Worm (Caenorhabditis elegans): Measurements from ENCODE around the gene F47E1.2.

ce11 chrX:9081212-9081611 lies 23.8 kb downstream of the F47E1.2 start:
- TF ChIP-seq lin-13 (tag; optimal IDR thresholded peaks at IDR 0.05) (no peak), mls-2 (tag; optimal IDR thresholded peaks at IDR 0.05) (no peak), mep-1 (tag; optimal IDR thresholded peaks at IDR 0.05) (no peak), nhr-12 (tag; optimal IDR thresholded peaks at IDR 0.05) (no peak), ces-1 (GFP tag; optimal IDR thresholded peaks at IDR 0.05) (no peak), elt-3 (tag; optimal IDR thresholded peaks at IDR 0.05) (no peak), unc-62 (GFP tag; optimal IDR thresholded peaks at IDR 0.05) (no peak), unc-39 (tag; optimal IDR thresholded peaks at IDR 0.05) (no peak), ztf-11 (tag; optimal IDR thresholded peaks at IDR 0.05) (no peak), nhr-28 (tag; optimal IDR thresholded peaks at IDR 0.05) (no peak), sptf-1 (tag; optimal IDR thresholded peaks at IDR 0.05) (no peak), drap-1 (GFP tag; optimal IDR thresholded peaks at IDR 0.05) (no peak), hlh-1 (tag; optimal IDR thresholded peaks at IDR 0.05) (no peak), snpc-4 (tag; optimal IDR thresholded peaks at IDR 0.05) (no peak)
